ENCODE assay signal across 5 fruit fly cellular contexts in the genomic region with DNA sequence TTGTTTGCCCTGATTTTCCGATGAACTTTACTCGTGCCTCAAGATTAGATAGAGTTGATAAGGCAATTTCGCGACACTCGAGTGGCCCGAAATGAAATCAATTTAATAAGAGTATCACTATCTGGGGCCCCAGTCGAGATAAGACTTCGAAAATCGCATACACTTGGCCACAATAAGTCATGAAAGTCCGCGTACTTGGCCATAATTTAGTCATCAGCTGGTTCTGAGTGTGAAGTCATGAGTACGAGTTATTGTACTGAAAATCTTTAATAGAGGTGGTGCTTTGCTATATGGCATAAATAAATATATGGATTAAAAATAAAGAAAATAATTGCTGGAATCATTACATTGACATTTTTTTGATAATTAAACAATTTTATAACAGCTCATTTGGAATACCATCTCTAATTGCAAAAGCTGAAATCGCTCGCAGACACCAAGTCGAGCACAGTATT.
TF ChIP-seq lines count a peak whose summit lies in the region.

No protein-coding gene starts in this region.

- TF ChIP-seq CTCF in whole organism, embryonic (GFP tag; optimal IDR thresholded peaks at IDR 0.05; lab: Kevin White, UChicago) = no peak

TF ChIP-seq in whole organism, adult, 20 proteins besides CTCF, POLR2A, EP300 and RAD21 (continues in another document):
- peak; percentile 17 for TF ChIP-seq tj (GFP tag; optimal IDR thresholded peaks at IDR 0.05; lab: Kevin White, UChicago)
- peak; percentile 12 for TF ChIP-seq Mnt (GFP tag; optimal IDR thresholded peaks at IDR 0.05; lab: Kevin White, UChicago)
- TF ChIP-seq CG14711 (tag; optimal IDR thresholded peaks at IDR 0.05; lab: Kevin White, UChicago) = peak; percentile 62
- TF ChIP-seq CG7101 (tag; optimal IDR thresholded peaks at IDR 0.05; lab: Kevin White, UChicago) = peak; percentile 74
- TF ChIP-seq cic (GFP tag; optimal IDR thresholded peaks at IDR 0.05; lab: Kevin White, UChicago) = no peak
- peak; percentile 51 for TF ChIP-seq CG12768 (GFP tag; optimal IDR thresholded peaks at IDR 0.05; lab: Kevin White, UChicago)
- TF ChIP-seq ovo (GFP tag; optimal IDR thresholded peaks at IDR 0.05; lab: Kevin White, UChicago) = no peak
- peak; percentile 59 for TF ChIP-seq CG33017 (tag; optimal IDR thresholded peaks at IDR 0.05; lab: Kevin White, UChicago)
- TF ChIP-seq CG11617 (GFP tag; optimal IDR thresholded peaks at IDR 0.05; lab: Kevin White, UChicago) = peak; percentile 67
- no peak for TF ChIP-seq CG1620 (GFP tag; optimal IDR thresholded peaks at IDR 0.05; lab: Kevin White, UChicago)
- TF ChIP-seq Hr96 (GFP tag; optimal IDR thresholded peaks at IDR 0.05; lab: Kevin White, UChicago) = peak; percentile 24
- TF ChIP-seq CG7045 (GFP tag; optimal IDR thresholded peaks at IDR 0.05; lab: Kevin White, UChicago) = peak; percentile 39
- no peak for TF ChIP-seq Clk (GFP tag; optimal IDR thresholded peaks at IDR 0.05; lab: Kevin White, UChicago)
- peak; percentile 9 for TF ChIP-seq pad (GFP tag; optimal IDR thresholded peaks at IDR 0.05; lab: Kevin White, UChicago)
- TF ChIP-seq CG5204 (GFP tag; optimal IDR thresholded peaks at IDR 0.05; lab: Kevin White, UChicago) = peak; percentile 42
- TF ChIP-seq bab1 (GFP tag; optimal IDR thresholded peaks at IDR 0.05; lab: Kevin White, UChicago) = no peak
- no peak for TF ChIP-seq Crg-1 (GFP tag; optimal IDR thresholded peaks at IDR 0.05; lab: Kevin White, UChicago)

TF ChIP-seq in whole organism, embryonic, 481 proteins besides CTCF, POLR2A, EP300 and RAD21 (continues in another document):
- TF ChIP-seq Abd-B (GFP tag; optimal IDR thresholded peaks at IDR 0.05; lab: Kevin White, UChicago) (no peak), CG14441 (GFP tag; IDR thresholded peaks at IDR 0.05; lab: Robert Waterston, UW) (no peak), CG13894 (tag; optimal IDR thresholded peaks at IDR 0.05; lab: Kevin White, UChicago) (peak; percentile 4), oc (tag; optimal IDR thresholded peaks at IDR 0.05; lab: Kevin White, UChicago) (no peak), Dbx (GFP tag; IDR thresholded peaks at IDR 0.05; lab: Robert Waterston, UW) (peak; percentile 50; the same call in 1 of the 3 replicates), bbx (GFP tag; IDR thresholded peaks at IDR 0.05; lab: Robert Waterston, UW; ENCODE audit: partially characterized antibody) (no peak), nmo (GFP tag; optimal IDR thresholded peaks at IDR 0.05; lab: Kevin White, UChicago) (no peak), D19A (tag; optimal IDR thresholded peaks at IDR 0.05; lab: Kevin White, UChicago) (no peak), CG1233 (GFP tag; optimal IDR thresholded peaks at IDR 0.05; lab: Kevin White, UChicago) (no peak), CG9797 (GFP tag; optimal IDR thresholded peaks at IDR 0.05; lab: Kevin White, UChicago) (no peak), CG8478 (optimal IDR thresholded peaks at IDR 0.05; lab: Kevin White, UChicago) (no peak), CG17802 (tag; optimal IDR thresholded peaks at IDR 0.05; lab: Kevin White, UChicago) (no peak), ap (GFP tag; IDR thresholded peaks at IDR 0.05; lab: Robert Waterston, UW) (no peak), CG3407 (GFP tag; optimal IDR thresholded peaks at IDR 0.05; lab: Kevin White, UChicago) (no peak), mirr (GFP tag; optimal IDR thresholded peaks at IDR 0.05; lab: Kevin White, UChicago) (peak; percentile 64), Hr51 (GFP tag; optimal IDR thresholded peaks at IDR 0.05; lab: Kevin White, UChicago) (no peak), CG2712 (tag; optimal IDR thresholded peaks at IDR 0.05; lab: Kevin White, UChicago) (no peak), CG8089 (GFP tag; optimal IDR thresholded peaks at IDR 0.05; lab: Kevin White, UChicago) (no peak)

TF ChIP-seq in whole organism, prepupa, 60 proteins besides CTCF, POLR2A, EP300 and RAD21 (continues in another document):
- TF ChIP-seq spab (GFP tag; optimal IDR thresholded peaks at IDR 0.05; lab: Kevin White, UChicago) = no peak
- TF ChIP-seq Met (GFP tag; optimal IDR thresholded peaks at IDR 0.05; lab: Kevin White, UChicago) = peak; percentile 64
- TF ChIP-seq Hr39 (GFP tag; optimal IDR thresholded peaks at IDR 0.05; lab: Kevin White, UChicago) = peak; percentile 22
- peak; percentile 82 for TF ChIP-seq svp (GFP tag; lab: Kevin White, UChicago)
- TF ChIP-seq CG10669 (GFP tag; optimal IDR thresholded peaks at IDR 0.05; lab: Kevin White, UChicago) = no peak
- no peak for TF ChIP-seq Sox14 (GFP tag; optimal IDR thresholded peaks at IDR 0.05; lab: Kevin White, UChicago)
- no peak for TF ChIP-seq Lpt (GFP tag; optimal IDR thresholded peaks at IDR 0.05; lab: Kevin White, UChicago)
- TF ChIP-seq Eip93F (GFP tag; optimal IDR thresholded peaks at IDR 0.05; lab: Kevin White, UChicago) = peak; percentile 81
- peak; percentile 44 for TF ChIP-seq topi (GFP tag; optimal IDR thresholded peaks at IDR 0.05; lab: Kevin White, UChicago)
- TF ChIP-seq CG8119 (GFP tag; IDR thresholded peaks at IDR 0.05; lab: Robert Waterston, UW) = no peak
- peak; percentile 21 for TF ChIP-seq pdm3 (GFP tag; optimal IDR thresholded peaks at IDR 0.05; lab: Kevin White, UChicago)
- TF ChIP-seq Gug (GFP tag; IDR thresholded peaks at IDR 0.05; lab: Robert Waterston, UW) = no peak
- peak; percentile 17 for TF ChIP-seq CG31627 (GFP tag; optimal IDR thresholded peaks at IDR 0.05; lab: Kevin White, UChicago)
- TF ChIP-seq Smox (GFP tag; optimal IDR thresholded peaks at IDR 0.05; lab: Kevin White, UChicago) = peak; percentile 53
- TF ChIP-seq CG34406 (GFP tag; optimal IDR thresholded peaks at IDR 0.05; lab: Kevin White, UChicago) = no peak
- TF ChIP-seq CG4318 (GFP tag; optimal IDR thresholded peaks at IDR 0.05; lab: Kevin White, UChicago) = no peak
- TF ChIP-seq CG11902 (GFP tag; optimal IDR thresholded peaks at IDR 0.05; lab: Kevin White, UChicago) = no peak
- TF ChIP-seq CG1621 (tag; optimal IDR thresholded peaks at IDR 0.05; lab: Kevin White, UChicago) = no peak
- peak; percentile 55; the same call in 1 of the 3 replicates for TF ChIP-seq eg (GFP tag; IDR thresholded peaks at IDR 0.05; lab: Robert Waterston, UW)

TF ChIP-seq in whole organism, pupa, 21 proteins besides CTCF, POLR2A, EP300 and RAD21:
- no peak for TF ChIP-seq Pif1B (GFP tag; optimal IDR thresholded peaks at IDR 0.05; lab: Kevin White, UChicago)
- TF ChIP-seq CG10348 (GFP tag; IDR thresholded peaks at IDR 0.05; lab: Robert Waterston, UW) = no peak
- TF ChIP-seq D1 (tag; optimal IDR thresholded peaks at IDR 0.05; lab: Kevin White, UChicago) = no peak
- TF ChIP-seq rn (GFP tag; IDR thresholded peaks at IDR 0.05; lab: Robert Waterston, UW) = no peak
- TF ChIP-seq Ets98B (GFP tag; IDR thresholded peaks at IDR 0.05; lab: Robert Waterston, UW) = 0 out of 2 replicates have a peak, but pooled peaks have one; percentile 18
- no peak for TF ChIP-seq CG14655 (GFP tag; optimal IDR thresholded peaks at IDR 0.05; lab: Kevin White, UChicago)
- no peak for TF ChIP-seq CG12605 (GFP tag; IDR thresholded peaks at IDR 0.05; lab: Robert Waterston, UW)
- no peak for TF ChIP-seq CG13204 (GFP tag; optimal IDR thresholded peaks at IDR 0.05; lab: Kevin White, UChicago)
- TF ChIP-seq CG17806 (tag; optimal IDR thresholded peaks at IDR 0.05; lab: Kevin White, UChicago) = no peak
- no peak for TF ChIP-seq Pif1A (GFP tag; optimal IDR thresholded peaks at IDR 0.05; lab: Kevin White, UChicago)
- no peak for TF ChIP-seq fd96Ca (GFP tag; IDR thresholded peaks at IDR 0.05; lab: Robert Waterston, UW)
- TF ChIP-seq CG34367 (tag; optimal IDR thresholded peaks at IDR 0.05; lab: Kevin White, UChicago) = no peak
- no peak for TF ChIP-seq Snoo (tag; optimal IDR thresholded peaks at IDR 0.05; lab: Kevin White, UChicago)
- no peak for TF ChIP-seq CG8301 (tag; optimal IDR thresholded peaks at IDR 0.05; lab: Kevin White, UChicago)
- 0 out of 3 replicates have a peak, but pooled peaks have one; percentile 36 for TF ChIP-seq CG4496 (GFP tag; IDR thresholded peaks at IDR 0.05; lab: Robert Waterston, UW)

TF ChIP-seq in whole organism, wandering third instar larva, 38 proteins besides CTCF, POLR2A, EP300 and RAD21 (continues in another document):
- peak; percentile 14 for TF ChIP-seq dmrt93B (GFP tag; optimal IDR thresholded peaks at IDR 0.05; lab: Kevin White, UChicago)
- TF ChIP-seq HLH106 (tag; optimal IDR thresholded peaks at IDR 0.05; lab: Kevin White, UChicago) = peak; percentile 77
- TF ChIP-seq N (GFP tag; optimal IDR thresholded peaks at IDR 0.05; lab: Kevin White, UChicago) = no peak
- TF ChIP-seq Dfd (GFP tag; optimal IDR thresholded peaks at IDR 0.05; lab: Kevin White, UChicago) = no peak
- peak; percentile 83 for TF ChIP-seq h (GFP tag; optimal IDR thresholded peaks at IDR 0.05; lab: Kevin White, UChicago)
- TF ChIP-seq Hnf4 (GFP tag; optimal IDR thresholded peaks at IDR 0.05; lab: Kevin White, UChicago) = peak; percentile 68
- TF ChIP-seq GATAd (GFP tag; optimal IDR thresholded peaks at IDR 0.05; lab: Kevin White, UChicago) = no peak
- no peak for TF ChIP-seq lola (GFP tag; optimal IDR thresholded peaks at IDR 0.05; lab: Kevin White, UChicago)
- peak; percentile 6 for TF ChIP-seq CrebA (GFP tag; optimal IDR thresholded peaks at IDR 0.05; lab: Kevin White, UChicago; ENCODE audit: borderline replicate concordance)
- peak; percentile 68 for TF ChIP-seq fru (GFP tag; optimal IDR thresholded peaks at IDR 0.05; lab: Kevin White, UChicago)
- TF ChIP-seq CG9705 (GFP tag; optimal IDR thresholded peaks at IDR 0.05; lab: Kevin White, UChicago) = no peak
- no peak for TF ChIP-seq dsf (GFP tag; optimal IDR thresholded peaks at IDR 0.05; lab: Kevin White, UChicago; ENCODE audit: borderline replicate concordance)
- no peak for TF ChIP-seq Hr83 (GFP tag; optimal IDR thresholded peaks at IDR 0.05; lab: Kevin White, UChicago; ENCODE audit: poor library complexity, severe bottlenecking)
- TF ChIP-seq Myc (optimal IDR thresholded peaks at IDR 0.05; lab: Kevin White, UChicago) = no peak
- TF ChIP-seq sage (GFP tag; optimal IDR thresholded peaks at IDR 0.05; lab: Kevin White, UChicago) = peak; percentile 38
- peak; percentile 72 for TF ChIP-seq rgr (GFP tag; optimal IDR thresholded peaks at IDR 0.05; lab: Kevin White, UChicago)
- peak; percentile 47 for TF ChIP-seq br (GFP tag; optimal IDR thresholded peaks at IDR 0.05; lab: Kevin White, UChicago)
- TF ChIP-seq dl (GFP tag; optimal IDR thresholded peaks at IDR 0.05; lab: Kevin White, UChicago; ENCODE audit: insufficient read depth in 1 of 2, partially characterized antibody in 2 of 2) = no peak
- TF ChIP-seq Hr78 (GFP tag; optimal IDR thresholded peaks at IDR 0.05; lab: Kevin White, UChicago) = no peak
- TF ChIP-seq OdsH (GFP tag; optimal IDR thresholded peaks at IDR 0.05; lab: Kevin White, UChicago) = peak; percentile 74
- TF ChIP-seq ey (GFP tag; optimal IDR thresholded peaks at IDR 0.05; lab: Kevin White, UChicago) = peak; percentile 63
- peak; percentile 21 for TF ChIP-seq Rel (GFP tag; optimal IDR thresholded peaks at IDR 0.05; lab: Kevin White, UChicago)
- TF ChIP-seq Rel (tag; optimal IDR thresholded peaks at IDR 0.05; lab: Kevin White, UChicago) = peak; percentile 63
- TF ChIP-seq usp (GFP tag; optimal IDR thresholded peaks at IDR 0.05; lab: Kevin White, UChicago) = no peak
- peak; percentile 36 for TF ChIP-seq brk (GFP tag; optimal IDR thresholded peaks at IDR 0.05; lab: Kevin White, UChicago)
- no peak for TF ChIP-seq pan (optimal IDR thresholded peaks at IDR 0.05; lab: Kevin White, UChicago)
